Worm (Caenorhabditis elegans) whole organism, L4/young adult: ENCODE data around the gene pcca-1.

Source experiments
- W03F9.2 ChIP-seq: fragments of 150-350 bp; optimal IDR thresholded peaks from 2 replicates; lab custom pipeline; 2014; ENCODE audit warnings: missing biosample characterization, missing genetic modification characterization
- dao-5 ChIP-seq: sonication (generic microtip); optimal IDR thresholded peaks from 2 replicates; lab custom pipeline; 2016; ENCODE audit warnings: missing genotype, missing genetic modification characterization, moderate library complexity, missing compliant biosample characterization
- him-1 ChIP-seq: sonication (generic microtip); optimal IDR thresholded peaks from 2 replicates; lab custom pipeline; 2016; ENCODE audit warnings: missing genotype, missing genetic modification reagents, missing genetic modification characterization, missing compliant biosample characterization

- TF ChIP-seq him-1 (tag; lab: Kevin White, UChicago) (no peak), W03F9.2 (tag; lab: Kevin White, UChicago) (no peak), dao-5 (tag; lab: Kevin White, UChicago) (no peak)
Observed at ce11 chrX:7689119-7689518, 28.3 kb upstream of the pcca-1 start, which contains the start of gene clik-2.
